Fruit fly (Drosophila melanogaster) whole organism, embryonic: Measurements from ENCODE around the gene CG16753.

ENCODE experiments used
- Bdp1 ChIP-seq: fragments of 200-800 bp; sonication (Bioruptor generic); optimal IDR thresholded peaks from 3 replicates; lab custom pipeline; 2016; ENCODE audit warnings: missing biosample characterization, missing genetic modification characterization
- CG10147 ChIP-seq: fragments of 200-800 bp; sonication (Bioruptor generic); optimal IDR thresholded peaks from 2 replicates; lab custom pipeline; 2019; ENCODE audit warnings: missing biosample characterization, mild to moderate bottlenecking, missing genetic modification characterization, moderate library complexity
- CG11247 ChIP-seq: fragments of 200-800 bp; sonication (Bioruptor generic); IDR thresholded peaks from 2 replicates; pipeline ENCODE4 v1.3.6; 2022; ENCODE audit warnings: missing biosample characterization, missing genetic modification characterization
- CG11696 ChIP-seq: fragments of 200-800 bp; sonication (Bioruptor generic); IDR thresholded peaks from 2 replicates; pipeline ENCODE4 v1.3.6; 2022; ENCODE audit warnings: missing biosample characterization, missing genetic modification characterization
- CG12104 ChIP-seq: fragments of 200-800 bp; sonication (Bioruptor generic); optimal IDR thresholded peaks from 3 replicates; lab custom pipeline; 2016; ENCODE audit warnings: missing biosample characterization, missing genetic modification characterization
- CG12391 ChIP-seq: fragments of 200-800 bp; sonication (Bioruptor generic); optimal IDR thresholded peaks from 3 replicates; lab custom pipeline; 2018; ENCODE audit warnings: missing biosample characterization, mild to moderate bottlenecking, missing genetic modification characterization, moderate library complexity
- CG12942 ChIP-seq: fragments of 200-800 bp; sonication (Bioruptor generic); optimal IDR thresholded peaks from 3 replicates; lab custom pipeline; 2016; ENCODE audit warnings: missing biosample characterization, missing genetic modification characterization
- CG13123 ChIP-seq: fragments of 200-800 bp; sonication (Bioruptor generic); optimal IDR thresholded peaks from 2 replicates; lab custom pipeline; 2016; ENCODE audit warnings: missing biosample characterization, missing genetic modification characterization
- CG13287 ChIP-seq: fragments of 200-800 bp; sonication (Bioruptor generic); IDR thresholded peaks from 2 replicates; pipeline ENCODE4 v1.3.6; 2022; ENCODE audit warnings: missing biosample characterization, missing genetic modification characterization; ENCODE audit not compliant: partially characterized antibody
- CG13424 ChIP-seq: fragments of 200-800 bp; sonication (Bioruptor generic); optimal IDR thresholded peaks from 2 replicates; lab custom pipeline; 2019; ENCODE audit warnings: missing biosample characterization, mild to moderate bottlenecking, missing genetic modification characterization, moderate library complexity
- CG13775 ChIP-seq: fragments of 200-800 bp; sonication (Bioruptor generic); optimal IDR thresholded peaks from 3 replicates; lab custom pipeline; 2017; ENCODE audit warnings: missing biosample characterization, mild to moderate bottlenecking, missing genetic modification characterization
- CG14014 ChIP-seq: fragments of 200-800 bp; sonication (Bioruptor generic); IDR thresholded peaks from 2 replicates; pipeline ENCODE4 v1.3.6; 2022; ENCODE audit warnings: missing biosample characterization, missing genetic modification characterization
- CG16815 ChIP-seq: fragments of 200-800 bp; sonication (Bioruptor generic); optimal IDR thresholded peaks from 3 replicates; lab custom pipeline; 2017; ENCODE audit warnings: missing biosample characterization, mild to moderate bottlenecking, missing genetic modification characterization
- CG16863 ChIP-seq: fragments of 200-800 bp; sonication (Bioruptor generic); optimal IDR thresholded peaks from 3 replicates; lab custom pipeline; 2016; ENCODE audit warnings: missing biosample characterization, missing genetic modification characterization
- CG17568 ChIP-seq: fragments of 200-800 bp; sonication (Bioruptor generic); optimal IDR thresholded peaks from 2 replicates; lab custom pipeline; 2018; ENCODE audit warnings: missing biosample characterization, mild to moderate bottlenecking, missing genetic modification characterization, moderate library complexity
- CG31441 ChIP-seq: fragments of 200-800 bp; sonication (Bioruptor generic); IDR thresholded peaks from 2 replicates; pipeline ENCODE4 v1.3.6; 2022; ENCODE audit warnings: missing biosample characterization, missing genetic modification characterization
- CG3838 ChIP-seq: fragments of 200-800 bp; sonication (Bioruptor generic); optimal IDR thresholded peaks from 3 replicates; lab custom pipeline; 2016; ENCODE audit warnings: missing biosample characterization, missing genetic modification characterization
- CG4424 ChIP-seq: fragments of 200-800 bp; sonication (Bioruptor generic); optimal IDR thresholded peaks from 3 replicates; lab custom pipeline; 2016; ENCODE audit warnings: missing biosample characterization, missing genetic modification characterization
- CG4707 ChIP-seq: fragments of 200-800 bp; sonication (Bioruptor generic); optimal IDR thresholded peaks from 2 replicates; lab custom pipeline; 2018; ENCODE audit warnings: missing biosample characterization, mild to moderate bottlenecking, missing genetic modification characterization, moderate library complexity
- CG9215 ChIP-seq: fragments of 200-800 bp; sonication (Bioruptor generic); IDR thresholded peaks from 2 replicates; pipeline ENCODE4 v1.3.6; 2022; ENCODE audit warnings: missing biosample characterization, missing genetic modification characterization
- CrebB ChIP-seq: fragments of 200-800 bp; sonication (Bioruptor generic); optimal IDR thresholded peaks from 3 replicates; lab custom pipeline; 2018; ENCODE audit warnings: missing biosample characterization, mild to moderate bottlenecking, missing genetic modification characterization
- E2f1 ChIP-seq: fragments of 200-800 bp; sonication (Bioruptor generic); IDR thresholded peaks from 2 replicates; pipeline ENCODE4 v1.3.6; 2022; ENCODE audit warnings: missing biosample characterization, missing genetic modification characterization
- HLH4C ChIP-seq: fragments of 200-800 bp; sonication (Bioruptor generic); IDR thresholded peaks from 3 replicates; pipeline ENCODE4 v1.3.6; 2022; ENCODE audit warnings: missing biosample characterization, missing genetic modification characterization; ENCODE audit not compliant: partially characterized antibody
- Hr51 ChIP-seq, 2 experiments: fragments of 200-800 bp; sonication (Bioruptor generic); optimal IDR thresholded peaks; 2 replicates in 1 of 2; 3 replicates in 1 of 2; lab custom pipeline; 2016 to 2018; ENCODE audit warnings: missing biosample characterization in 2 of 2, missing genetic modification characterization in 2 of 2, mild to moderate bottlenecking in 1 of 2, moderate library complexity in 1 of 2
- PHDP ChIP-seq: fragments of 200-800 bp; sonication (Bioruptor generic); optimal IDR thresholded peaks from 3 replicates; lab custom pipeline; 2018; ENCODE audit warnings: missing biosample characterization, mild to moderate bottlenecking, missing genetic modification characterization, moderate library complexity
- Xbp1 ChIP-seq: fragments of 200-800 bp; sonication (Bioruptor generic); optimal IDR thresholded peaks from 3 replicates; lab custom pipeline; 2016; ENCODE audit warnings: missing biosample characterization, mild to moderate bottlenecking, missing genetic modification characterization
- az2 ChIP-seq: fragments of 200-800 bp; sonication (Bioruptor generic); optimal IDR thresholded peaks from 3 replicates; lab custom pipeline; 2016; ENCODE audit warnings: missing biosample characterization, missing genetic modification characterization
- bbx ChIP-seq: fragments of 200-800 bp; sonication (Bioruptor generic); IDR thresholded peaks from 2 replicates; pipeline ENCODE4 v1.3.6; 2022; ENCODE audit warnings: missing biosample characterization, missing genetic modification characterization; ENCODE audit not compliant: partially characterized antibody
- bsh ChIP-seq, 2 experiments: fragments of 200-800 bp; sonication (Bioruptor generic); optimal IDR thresholded peaks; 2 replicates each; lab custom pipeline; 2017 to 2018; ENCODE audit warnings: mild to moderate bottlenecking in 2 of 2, missing biosample characterization in 2 of 2, missing genetic modification characterization in 2 of 2, moderate library complexity in 1 of 2
- btn ChIP-seq: fragments of 200-800 bp; sonication (Bioruptor generic); optimal IDR thresholded peaks from 2 replicates; lab custom pipeline; 2016; ENCODE audit warnings: missing biosample characterization, missing genetic modification characterization
- chif ChIP-seq, 2 experiments: fragments of 200-800 bp; sonication (Bioruptor generic); optimal IDR thresholded peaks; 3 replicates each; lab custom pipeline; 2016; ENCODE audit warnings: missing biosample characterization in 2 of 2, missing genetic modification characterization in 2 of 2
- dmrt99B ChIP-seq: fragments of 200-800 bp; sonication (Bioruptor generic); optimal IDR thresholded peaks from 2 replicates; lab custom pipeline; 2018; ENCODE audit warnings: missing biosample characterization, mild to moderate bottlenecking, missing genetic modification characterization, moderate library complexity
- ems ChIP-seq: fragments of 200-800 bp; sonication (Bioruptor generic); optimal IDR thresholded peaks from 3 replicates; lab custom pipeline; 2016; ENCODE audit warnings: missing biosample characterization, missing genetic modification characterization
- fd64A ChIP-seq: fragments of 200-800 bp; sonication (Bioruptor generic); optimal IDR thresholded peaks from 3 replicates; lab custom pipeline; 2018; ENCODE audit warnings: missing biosample characterization, mild to moderate bottlenecking, missing genetic modification characterization
- ftz-f1 ChIP-seq: fragments of 200-800 bp; sonication (Bioruptor generic); optimal IDR thresholded peaks from 2 replicates; lab custom pipeline; 2016; ENCODE audit warnings: missing biosample characterization, missing genetic modification characterization
- oc ChIP-seq: fragments of 200-800 bp; sonication (Bioruptor generic); optimal IDR thresholded peaks from 2 replicates; lab custom pipeline; 2018; ENCODE audit warnings: missing biosample characterization, mild to moderate bottlenecking, missing genetic modification characterization, moderate library complexity
- pan ChIP-seq, 4 experiments: fragments of >200 bp in 3 of 4; fragments of 200-800 bp in 1 of 4; sonication (Bioruptor generic) in 1 of 4; optimal IDR thresholded peaks in 3 of 4; IDR thresholded peaks in 1 of 4; 2 replicates each; pipeline versions ENCODE4 v1.3.6 to Lab custom; 2017 to 2022; ENCODE audit warnings: missing biosample characterization in 2 of 4, missing genetic modification characterization in 2 of 4, mixed read lengths in 1 of 4
- phol ChIP-seq: fragments of 200-800 bp; sonication (Bioruptor generic); optimal IDR thresholded peaks from 3 replicates; lab custom pipeline; 2018; ENCODE audit warnings: missing biosample characterization, mild to moderate bottlenecking, missing genetic modification characterization, moderate library complexity
- psq ChIP-seq: fragments of 200-800 bp; sonication (Bioruptor generic); optimal IDR thresholded peaks from 2 replicates; lab custom pipeline; 2017; ENCODE audit warnings: missing biosample characterization, missing genetic modification characterization
- pum ChIP-seq: fragments of 200-800 bp; sonication (Bioruptor generic); optimal IDR thresholded peaks from 2 replicates; lab custom pipeline; 2016; ENCODE audit warnings: missing biosample characterization, missing genetic modification characterization
- sens-2 ChIP-seq: fragments of 200-800 bp; sonication (Bioruptor generic); IDR thresholded peaks from 2 replicates; pipeline ENCODE4 v1.3.6; 2022; ENCODE audit warnings: missing biosample characterization, missing genetic modification characterization
- seq ChIP-seq: fragments of 200-800 bp; sonication (Bioruptor generic); IDR thresholded peaks from 2 replicates; pipeline ENCODE4 v1.3.6; 2022; ENCODE audit warnings: missing biosample characterization, missing genetic modification characterization
- slp2 ChIP-seq: fragments of 200-800 bp; sonication (Bioruptor generic); optimal IDR thresholded peaks from 2 replicates; lab custom pipeline; 2016; ENCODE audit warnings: missing biosample characterization, missing genetic modification characterization
- toy ChIP-seq: fragments of 200-800 bp; sonication (Bioruptor generic); IDR thresholded peaks from 2 replicates; pipeline ENCODE4 v1.3.6; 2022; ENCODE audit warnings: missing biosample characterization, missing genetic modification characterization
- ttk ChIP-seq: fragments of 200-800 bp; sonication (Bioruptor generic); IDR thresholded peaks from 2 replicates; pipeline ENCODE4 v2.1.2; 2022; ENCODE audit warnings: missing biosample characterization, missing genetic modification characterization
- wek ChIP-seq: fragments of 200-800 bp; sonication (Bioruptor generic); optimal IDR thresholded peaks from 3 replicates; lab custom pipeline; 2018; ENCODE audit warnings: missing biosample characterization, mild to moderate bottlenecking, missing genetic modification characterization, moderate library complexity
- zen ChIP-seq: fragments of 200-800 bp; sonication (Bioruptor generic); optimal IDR thresholded peaks from 3 replicates; lab custom pipeline; 2018; ENCODE audit warnings: missing biosample characterization, mild to moderate bottlenecking, missing genetic modification characterization, moderate library complexity

Gene CG16753

DNA sequence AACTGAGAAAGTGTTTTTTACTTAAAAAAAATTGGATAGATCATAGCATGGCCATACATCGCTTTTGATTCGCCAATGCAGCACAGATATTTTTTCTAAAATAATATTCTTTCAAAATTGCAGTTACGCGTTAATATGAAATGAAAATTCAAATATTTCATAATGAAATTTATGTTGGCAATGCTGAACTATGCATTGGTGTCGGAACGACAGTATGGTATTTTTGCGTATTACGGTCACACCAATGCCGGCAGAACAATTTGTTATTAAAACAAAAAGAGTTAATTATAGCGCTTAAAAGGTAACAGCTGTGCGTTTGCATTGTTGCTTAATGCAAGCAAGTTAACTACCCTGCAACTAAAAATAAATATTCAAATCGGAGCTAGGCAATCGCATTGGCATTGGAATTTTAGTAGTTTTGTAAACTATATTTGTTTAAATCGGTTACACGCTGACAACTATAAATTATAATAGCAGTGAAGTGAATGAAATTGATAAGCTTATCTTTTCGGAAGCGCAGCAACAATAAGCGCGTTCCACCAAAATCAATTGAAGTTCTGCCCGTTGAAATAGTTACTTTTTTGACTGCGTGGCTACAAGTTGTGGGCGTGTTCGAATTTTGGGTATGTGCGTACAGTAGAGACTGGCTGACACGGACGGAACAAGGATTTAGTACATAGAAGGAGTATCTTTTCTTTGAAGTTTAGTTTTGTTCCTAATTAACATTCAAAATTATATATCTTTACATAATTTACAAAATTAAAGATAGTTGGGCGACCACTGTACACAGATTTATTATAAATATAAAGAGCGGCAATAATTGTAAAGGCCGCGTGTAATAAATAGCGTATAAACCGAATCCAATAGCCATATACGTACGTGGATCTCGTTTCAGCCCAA, 12.5 kb upstream of the CG16753 start, which contains the start of gene Prx4 (continued):
- no peak for TF ChIP-seq fd64A (GFP tag; lab: Kevin White, UChicago)
- TF ChIP-seq CG17568 (GFP tag; lab: Kevin White, UChicago) = peak; percentile 35
- peak; percentile 70 for TF ChIP-seq CG4424 (GFP tag; lab: Kevin White, UChicago)
- peak; percentile 20 for TF ChIP-seq zen
- TF ChIP-seq CG10147 = peak; percentile 52
- no peak for TF ChIP-seq pan (optimal IDR thresholded peaks at IDR 0.05; lab: Kevin White, UChicago)
- peak in 1 of 2 experiments; percentile 86 for TF ChIP-seq pan (GFP tag; optimal IDR thresholded peaks at IDR 0.05 in 1 of 2, IDR thresholded peaks at IDR 0.05 in 1 of 2)
- peak in 1 of 2 experiments; percentile 72 for TF ChIP-seq Hr51 (GFP tag; optimal IDR thresholded peaks at IDR 0.05; lab: Kevin White, UChicago)
- TF ChIP-seq pum (GFP tag; lab: Kevin White, UChicago) = peak; percentile 54
- TF ChIP-seq CG11247 = peak; percentile 76
- TF ChIP-seq CG12942 (GFP tag; lab: Kevin White, UChicago) = peak; percentile 30
- peak; percentile 9 for TF ChIP-seq slp2
- TF ChIP-seq ftz-f1 (GFP tag; lab: Kevin White, UChicago) = no peak
- TF ChIP-seq ttk (GFP tag; lab: Robert Waterston, UW) = peak; percentile 71
- no peak for TF ChIP-seq toy (GFP tag; lab: Robert Waterston, UW)
- no peak for TF ChIP-seq psq (GFP tag; lab: Kevin White, UChicago)
- TF ChIP-seq Xbp1 = peak; percentile 70
- peak; percentile 73 for TF ChIP-seq seq (GFP tag; lab: Robert Waterston, UW)
- TF ChIP-seq CG4707 (GFP tag; lab: Kevin White, UChicago) = peak; percentile 39
- no peak for TF ChIP-seq btn
- TF ChIP-seq CG14014 (GFP tag; lab: Robert Waterston, UW) = peak; percentile 78
- peak; percentile 23 for TF ChIP-seq CrebB (tag; lab: Kevin White, UChicago)
- TF ChIP-seq phol = peak; percentile 66
- TF ChIP-seq HLH4C (GFP tag; lab: Robert Waterston, UW) = no peak
- peak in 1 of 2 experiments; percentile 81 for TF ChIP-seq bsh (GFP tag; optimal IDR thresholded peaks at IDR 0.05; lab: Kevin White, UChicago)
- TF ChIP-seq CG16863 (GFP tag; lab: Kevin White, UChicago) = no peak
- peak; percentile 74 for TF ChIP-seq PHDP
- TF ChIP-seq ems (GFP tag; lab: Kevin White, UChicago) = peak; percentile 51
- peak; percentile 62 for TF ChIP-seq az2 (GFP tag; lab: Kevin White, UChicago)
- peak; percentile 76 for TF ChIP-seq CG31441
- peak; percentile 55; the same call in 1 of the 2 replicates for TF ChIP-seq CG11696 (GFP tag; lab: Robert Waterston, UW)
- peak; percentile 66 for TF ChIP-seq CG12391
- peak; percentile 69 for TF ChIP-seq E2f1 (GFP tag; lab: Robert Waterston, UW)
- peak; percentile 87 for TF ChIP-seq dmrt99B
- peak; percentile 30 for TF ChIP-seq Bdp1 (GFP tag; lab: Kevin White, UChicago)
- no peak for TF ChIP-seq CG12104 (GFP tag; lab: Kevin White, UChicago)
- no peak for TF ChIP-seq CG3838 (GFP tag; lab: Kevin White, UChicago)
- peak; percentile 99 for TF ChIP-seq CG9215 (GFP tag; lab: Robert Waterston, UW)
- TF ChIP-seq oc (tag; lab: Kevin White, UChicago) = peak; percentile 27
- TF ChIP-seq CG16815 (GFP tag; lab: Kevin White, UChicago) = peak; percentile 58
- TF ChIP-seq CG13775 = peak; percentile 62
- no peak for TF ChIP-seq bbx (GFP tag; lab: Robert Waterston, UW)
- TF ChIP-seq chif (GFP tag; optimal IDR thresholded peaks at IDR 0.05; lab: Kevin White, UChicago) = peak in 1 of 2 experiments; percentile 8
- TF ChIP-seq CG13424 (tag; lab: Kevin White, UChicago) = peak; percentile 64
- no peak for TF ChIP-seq CG13123
- peak; percentile 6 for TF ChIP-seq wek
- peak; percentile 26; the same call in 1 of the 2 replicates for TF ChIP-seq sens-2 (GFP tag; lab: Robert Waterston, UW)
- TF ChIP-seq CG13287 = no peak; the same call in 1 of the 2 replicates
